Worm (Caenorhabditis elegans) whole organism, L4/young adult: ENCODE data around the gene bath-46.

Experiments used
- W03F9.2 ChIP-seq: fragments of 150-350 bp; optimal IDR thresholded peaks from 2 replicates; lab custom pipeline; 2014; ENCODE audit warnings: missing biosample characterization, missing genetic modification characterization
- dao-5 ChIP-seq: sonication (generic microtip); optimal IDR thresholded peaks from 2 replicates; lab custom pipeline; 2016; ENCODE audit warnings: missing genotype, missing genetic modification characterization, moderate library complexity, missing compliant biosample characterization
- him-1 ChIP-seq: sonication (generic microtip); optimal IDR thresholded peaks from 2 replicates; lab custom pipeline; 2016; ENCODE audit warnings: missing genotype, missing genetic modification reagents, missing genetic modification characterization, missing compliant biosample characterization

DNA sequence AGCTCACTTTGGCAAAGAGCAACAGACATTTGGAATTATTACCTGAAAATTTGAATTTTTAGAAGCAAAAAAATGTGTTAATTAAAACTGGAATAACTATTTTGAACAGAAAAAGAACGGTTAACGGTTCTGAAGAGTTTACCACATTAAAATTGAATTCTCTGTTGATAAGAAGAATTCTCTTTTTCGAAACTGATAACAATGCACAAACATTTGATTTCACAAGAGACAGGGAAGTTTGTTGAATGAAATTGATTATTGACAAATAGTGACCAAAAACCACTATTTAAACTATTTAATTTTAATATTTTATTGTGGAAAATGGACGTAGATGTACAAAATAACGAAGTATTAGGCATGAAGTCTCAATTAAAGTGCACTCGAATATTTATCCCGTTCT lies 9.9 kb downstream of the bath-46 start:
- TF ChIP-seq W03F9.2 (tag; lab: Kevin White, UChicago) (no peak), him-1 (tag; lab: Kevin White, UChicago) (no peak), dao-5 (tag; lab: Kevin White, UChicago) (no peak)
